Worm (Caenorhabditis elegans) whole organism, young adult: Measurements from ENCODE around the gene unc-50.

Source experiments
- Y95B8A.8 ChIP-seq: fragments of 200-800 bp; sonication (Bioruptor generic); IDR thresholded peaks from 2 replicates; pipeline ENCODE4 v1.3.6; 2022; ENCODE audit warnings: missing genetic modification reagents, missing genetic modification characterization, missing compliant biosample characterization
- ama-1 ChIP-seq, 3 experiments: fragments of 150-350 bp in 1 of 3; sonication (generic microtip) in 2 of 3; optimal IDR thresholded peaks; 2 replicates each; lab custom pipeline; 2014 to 2018; ENCODE audit warnings: missing biosample characterization in 2 of 3, missing genetic modification characterization in 2 of 3, missing genetic modification reagents in 2 of 3
- bed-1 ChIP-seq: fragments of 200-800 bp; sonication (Bioruptor generic); IDR thresholded peaks from 2 replicates; pipeline ENCODE4 v1.3.6; 2022; ENCODE audit warnings: missing genetic modification reagents, missing genetic modification characterization, missing compliant biosample characterization
- ceh-79 ChIP-seq: sonication (generic microtip); optimal IDR thresholded peaks from 2 replicates; lab custom pipeline; 2017; ENCODE audit warnings: mild to moderate bottlenecking, missing genetic modification characterization, missing compliant biosample characterization
- mcd-1 ChIP-seq: fragments of 200-800 bp; sonication (Bioruptor generic); IDR thresholded peaks from 2 replicates; pipeline ENCODE4 v1.3.6; 2022; ENCODE audit warnings: missing genetic modification reagents, missing genetic modification characterization, missing compliant biosample characterization
- nhr-90 ChIP-seq: sonication (generic microtip); optimal IDR thresholded peaks from 2 replicates; lab custom pipeline; 2016; ENCODE audit warnings: missing genotype, mild to moderate bottlenecking, missing genetic modification characterization, missing compliant biosample characterization

DNA sequence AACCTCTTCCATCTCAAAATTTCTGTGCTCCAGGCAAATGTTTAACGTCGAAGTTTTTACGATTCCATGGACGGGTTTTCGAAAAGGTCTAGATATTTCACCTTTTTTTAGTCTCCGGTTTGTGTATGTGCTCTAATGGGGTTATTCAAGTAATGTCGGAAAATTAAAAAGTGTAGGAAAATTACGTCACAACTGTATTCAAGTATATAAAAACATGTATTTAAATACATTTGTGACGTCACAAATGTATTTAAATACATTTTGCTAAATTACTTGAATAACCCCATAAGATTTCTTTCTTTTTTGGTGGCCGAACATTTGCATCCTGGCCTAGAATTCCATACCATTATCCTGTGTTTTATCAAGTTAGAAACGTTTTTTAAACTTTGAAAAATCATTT, 43.5 kb upstream of the unc-50 start:
- TF ChIP-seq ama-1 (optimal IDR thresholded peaks at IDR 0.05; lab: Kevin White, UChicago) (no peak), ama-1 (GFP tag; optimal IDR thresholded peaks at IDR 0.05; lab: Kevin White, UChicago) (no peak), nhr-90 (tag; lab: Kevin White, UChicago) (no peak), bed-1 (no peak), mcd-1 (GFP tag; lab: Robert Waterston, UW) (no peak), ceh-79 (no peak), Y95B8A.8 (GFP tag; lab: Robert Waterston, UW) (no peak)
